Worm (Caenorhabditis elegans) whole organism, young adult: Measurements from ENCODE around the gene F17A9.5.

Experiments
- B0035.1 ChIP-seq: sonication (generic microtip); optimal IDR thresholded peaks from 2 replicates; lab custom pipeline; 2016; ENCODE audit warnings: missing genetic modification characterization, mild to moderate bottlenecking, missing compliant biosample characterization, missing genotype, missing genetic modification reagents
- B0336.3 ChIP-seq: fragments of 200-800 bp; sonication (Bioruptor generic); IDR thresholded peaks from 2 replicates; pipeline ENCODE4 v1.3.6; 2022; ENCODE audit warnings: missing genetic modification characterization, missing compliant biosample characterization
- C06A6.2 ChIP-seq: fragments of 200-800 bp; sonication (Bioruptor generic); conservative IDR thresholded peaks from 2 replicates; pipeline ENCODE4 v1.3.6; 2022; ENCODE audit warnings: missing genetic modification characterization, missing compliant biosample characterization
- C17E4.6 ChIP-seq: fragments of 200-800 bp; sonication (Bioruptor generic); IDR thresholded peaks from 2 replicates; pipeline ENCODE4 v1.3.6; 2022; ENCODE audit warnings: missing genetic modification reagents, missing genetic modification characterization, missing compliant biosample characterization
- D2030.7 ChIP-seq: fragments of 200-800 bp; sonication (Bioruptor generic); IDR thresholded peaks from 2 replicates; pipeline ENCODE4 v1.3.6; 2022; ENCODE audit warnings: missing genetic modification reagents, missing genetic modification characterization, missing compliant biosample characterization
- F10E7.11 ChIP-seq: sonication (generic microtip); optimal IDR thresholded peaks from 2 replicates; lab custom pipeline; 2017; ENCODE audit warnings: mild to moderate bottlenecking, missing genetic modification characterization, moderate library complexity, missing compliant biosample characterization
- F57C9.4 ChIP-seq: sonication (generic microtip); optimal IDR thresholded peaks from 2 replicates; lab custom pipeline; 2017; ENCODE audit warnings: mild to moderate bottlenecking, missing genetic modification characterization, missing compliant biosample characterization
- K11D2.4 ChIP-seq: fragments of 200-800 bp; sonication (Bioruptor generic); IDR thresholded peaks from 2 replicates; pipeline ENCODE4 v1.3.6; 2022; ENCODE audit warnings: missing genetic modification reagents, missing genetic modification characterization, missing compliant biosample characterization
- Y53G8AR.9 ChIP-seq: fragments of 200-800 bp; sonication (Bioruptor generic); conservative IDR thresholded peaks from 2 replicates; pipeline ENCODE4 v1.3.6; 2022; ENCODE audit warnings: missing genetic modification reagents, missing genetic modification characterization, missing compliant biosample characterization
- Y56A3A.18 ChIP-seq: fragments of 200-800 bp; sonication (Bioruptor generic); IDR thresholded peaks from 2 replicates; pipeline ENCODE4 v1.3.6; 2022; ENCODE audit warnings: missing genetic modification reagents, missing genetic modification characterization, missing compliant biosample characterization
- Y79H2A.3 ChIP-seq: fragments of 200-800 bp; sonication (Bioruptor generic); conservative IDR thresholded peaks from 2 replicates; pipeline ENCODE4 v1.3.6; 2022; ENCODE audit warnings: missing genetic modification reagents, missing genetic modification characterization, missing compliant biosample characterization
- Y95B8A.8 ChIP-seq: fragments of 200-800 bp; sonication (Bioruptor generic); IDR thresholded peaks from 2 replicates; pipeline ENCODE4 v1.3.6; 2022; ENCODE audit warnings: missing genetic modification reagents, missing genetic modification characterization, missing compliant biosample characterization
- ama-1 ChIP-seq, 3 experiments: fragments of 150-350 bp in 1 of 3; sonication (generic microtip) in 2 of 3; optimal IDR thresholded peaks; 2 replicates each; lab custom pipeline; 2014 to 2018; ENCODE audit warnings: missing biosample characterization in 2 of 3, missing genetic modification characterization in 2 of 3, missing genetic modification reagents in 2 of 3
- athp-1 ChIP-seq: sonication (generic microtip); optimal IDR thresholded peaks from 2 replicates; lab custom pipeline; 2017; ENCODE audit warnings: mild to moderate bottlenecking, missing genetic modification characterization, missing compliant biosample characterization
- attf-3 ChIP-seq: fragments of 200-800 bp; sonication (Bioruptor generic); conservative IDR thresholded peaks from 2 replicates; pipeline ENCODE4 v1.3.6; 2022; ENCODE audit warnings: missing genetic modification reagents, missing genetic modification characterization, missing compliant biosample characterization
- attf-5 ChIP-seq: fragments of 200-800 bp; sonication (Bioruptor generic); optimal IDR thresholded peaks from 2 replicates; lab custom pipeline; 2018; ENCODE audit warnings: mild to moderate bottlenecking, missing genetic modification characterization, missing compliant biosample characterization
- cebp-1 ChIP-seq, 2 experiments: fragments of 200-800 bp in 1 of 2; sonication (Bioruptor generic) in 1 of 2; sonication (generic microtip) in 1 of 2; IDR thresholded peaks in 1 of 2; optimal IDR thresholded peaks in 1 of 2; 2 replicates each; pipeline versions ENCODE4 v1.3.6 to Lab custom; 2017 to 2022; ENCODE audit warnings: missing compliant biosample characterization in 2 of 2, missing genetic modification characterization in 2 of 2, mild to moderate bottlenecking in 1 of 2, missing genetic modification reagents in 1 of 2, moderate library complexity in 1 of 2
- die-1 ChIP-seq: sonication (generic microtip); optimal IDR thresholded peaks from 2 replicates; lab custom pipeline; 2016; ENCODE audit warnings: missing genotype, mild to moderate bottlenecking, missing genetic modification characterization, missing compliant biosample characterization
- egrh-3 ChIP-seq: fragments of 200-800 bp; sonication (Bioruptor generic); IDR thresholded peaks from 2 replicates; pipeline ENCODE4 v1.3.6; 2022; ENCODE audit warnings: missing genetic modification reagents, missing genetic modification characterization, missing compliant biosample characterization
- ekl-4 ChIP-seq: fragments of 200-800 bp; sonication (Bioruptor generic); IDR thresholded peaks from 2 replicates; pipeline ENCODE4 v1.3.6; 2022; ENCODE audit warnings: missing genetic modification reagents, missing genetic modification characterization, missing compliant biosample characterization
- gei-17 ChIP-seq: fragments of 200-800 bp; sonication (Bioruptor generic); optimal IDR thresholded peaks from 2 replicates; lab custom pipeline; 2018; ENCODE audit warnings: mild to moderate bottlenecking, missing genetic modification characterization, missing compliant biosample characterization
- him-1 ChIP-seq: sonication (generic microtip); optimal IDR thresholded peaks from 2 replicates; lab custom pipeline; 2016; ENCODE audit warnings: missing genotype, missing genetic modification reagents, missing genetic modification characterization, missing compliant biosample characterization
- hrde-1 ChIP-seq: sonication (generic microtip); optimal IDR thresholded peaks from 2 replicates; lab custom pipeline; 2016; ENCODE audit warnings: missing genetic modification characterization, mild to moderate bottlenecking, missing compliant biosample characterization, moderate library complexity, missing genotype, missing genetic modification reagents, borderline replicate concordance
- lin-26 ChIP-seq: fragments of 200-800 bp; sonication (Bioruptor generic); IDR thresholded peaks from 2 replicates; pipeline ENCODE4 v1.3.6; 2022; ENCODE audit warnings: missing genetic modification reagents, missing genetic modification characterization, missing compliant biosample characterization
- lin-54 ChIP-seq: fragments of 200-800 bp; sonication (Bioruptor generic); optimal IDR thresholded peaks from 2 replicates; lab custom pipeline; 2018; ENCODE audit warnings: mild to moderate bottlenecking, missing genetic modification characterization, missing compliant biosample characterization
- madf-6 ChIP-seq: fragments of 200-800 bp; sonication (Bioruptor generic); IDR thresholded peaks from 2 replicates; pipeline ENCODE4 v1.3.6; 2022; ENCODE audit warnings: missing genetic modification reagents, missing genetic modification characterization, missing compliant biosample characterization
- madf-8 ChIP-seq: fragments of 200-800 bp; sonication (Bioruptor generic); conservative IDR thresholded peaks from 2 replicates; pipeline ENCODE4 v1.3.6; 2022; ENCODE audit warnings: missing genetic modification reagents, missing genetic modification characterization, missing compliant biosample characterization
- mel-28 ChIP-seq: sonication (generic microtip); optimal IDR thresholded peaks from 2 replicates; lab custom pipeline; 2016; ENCODE audit warnings: borderline replicate concordance, mild to moderate bottlenecking, missing genetic modification characterization, missing compliant biosample characterization
- mxl-1 ChIP-seq: sonication (generic microtip); optimal IDR thresholded peaks from 2 replicates; lab custom pipeline; 2016; ENCODE audit warnings: missing genetic modification characterization, missing compliant biosample characterization
- nfyb-1 ChIP-seq: fragments of 200-800 bp; sonication (Bioruptor generic); IDR thresholded peaks from 2 replicates; pipeline ENCODE4 v1.3.6; 2022; ENCODE audit warnings: missing genetic modification reagents, missing genetic modification characterization, missing compliant biosample characterization
- nhr-27 ChIP-seq: fragments of 200-800 bp; sonication (Bioruptor generic); optimal IDR thresholded peaks from 2 replicates; lab custom pipeline; 2018; ENCODE audit warnings: mild to moderate bottlenecking, missing genetic modification characterization, moderate library complexity, missing compliant biosample characterization
- pbrm-1 ChIP-seq: fragments of 200-800 bp; sonication (Bioruptor generic); IDR thresholded peaks from 2 replicates; pipeline ENCODE4 v1.3.6; 2022; ENCODE audit warnings: missing genetic modification reagents, missing genetic modification characterization, missing compliant biosample characterization
- pha-4 ChIP-seq: fragments of 150-350 bp; sonication (generic microtip); optimal IDR thresholded peaks from 2 replicates; lab custom pipeline; 2014; ENCODE audit warnings: missing biosample characterization, missing genetic modification reagents, missing genetic modification characterization
- rec-8 ChIP-seq, 2 experiments: sonication (generic microtip); optimal IDR thresholded peaks; 2 replicates each; lab custom pipeline; 2016; ENCODE audit warnings: mild to moderate bottlenecking in 2 of 2, missing genetic modification characterization in 2 of 2, missing genetic modification reagents in 2 of 2, missing genotype in 2 of 2, missing biosample characterization in 1 of 2, missing compliant biosample characterization in 1 of 2, moderate library complexity in 1 of 2
- repo-1 ChIP-seq: sonication (generic microtip); optimal IDR thresholded peaks from 2 replicates; lab custom pipeline; 2017; ENCODE audit warnings: mild to moderate bottlenecking, missing genetic modification characterization, missing compliant biosample characterization
- snpc-1.1 ChIP-seq: sonication (generic microtip); optimal IDR thresholded peaks from 2 replicates; lab custom pipeline; 2017; ENCODE audit warnings: missing genetic modification characterization, mild to moderate bottlenecking, missing compliant biosample characterization, antibody characterized with exemption, moderate library complexity, missing genotype, missing genetic modification reagents; ENCODE audit not compliant: insufficient read depth
- snpc-3.4 ChIP-seq: sonication (generic microtip); optimal IDR thresholded peaks from 2 replicates; lab custom pipeline; 2017; ENCODE audit warnings: missing genetic modification characterization, mild to moderate bottlenecking, missing compliant biosample characterization, antibody characterized with exemption, moderate library complexity, missing genotype, missing genetic modification reagents
- snpc-4 ChIP-seq, 5 experiments: fragments of 150-350 bp in 1 of 5; sonication (generic microtip) in 4 of 5; optimal IDR thresholded peaks; 2 replicates each; lab custom pipeline; 2014 to 2018; ENCODE audit warnings: missing genetic modification characterization in 5 of 5, missing biosample characterization in 3 of 5, antibody characterized with exemption in 2 of 5, mild to moderate bottlenecking in 2 of 5, missing compliant biosample characterization in 2 of 5, missing genotype in 2 of 5, moderate library complexity in 2 of 5, missing genetic modification reagents in 1 of 5
- tbp1 ChIP-seq: fragments of 200-800 bp; sonication (Bioruptor generic); optimal IDR thresholded peaks from 2 replicates; lab custom pipeline; 2018; ENCODE audit warnings: mild to moderate bottlenecking, missing genetic modification characterization, missing compliant biosample characterization
- tlf-1 ChIP-seq: fragments of 200-800 bp; sonication (Bioruptor generic); optimal IDR thresholded peaks from 2 replicates; lab custom pipeline; 2018; ENCODE audit warnings: mild to moderate bottlenecking, missing genetic modification characterization, missing compliant biosample characterization
- ztf-26 ChIP-seq: sonication (generic microtip); optimal IDR thresholded peaks from 2 replicates; lab custom pipeline; 2017; ENCODE audit warnings: missing genetic modification characterization, missing compliant biosample characterization
- ztf-6 ChIP-seq: fragments of 200-800 bp; sonication (Bioruptor generic); IDR thresholded peaks from 2 replicates; pipeline ENCODE4 v1.3.6; 2022; ENCODE audit warnings: missing genetic modification reagents, missing genetic modification characterization, missing compliant biosample characterization

The F17A9.5 gene

DNA sequence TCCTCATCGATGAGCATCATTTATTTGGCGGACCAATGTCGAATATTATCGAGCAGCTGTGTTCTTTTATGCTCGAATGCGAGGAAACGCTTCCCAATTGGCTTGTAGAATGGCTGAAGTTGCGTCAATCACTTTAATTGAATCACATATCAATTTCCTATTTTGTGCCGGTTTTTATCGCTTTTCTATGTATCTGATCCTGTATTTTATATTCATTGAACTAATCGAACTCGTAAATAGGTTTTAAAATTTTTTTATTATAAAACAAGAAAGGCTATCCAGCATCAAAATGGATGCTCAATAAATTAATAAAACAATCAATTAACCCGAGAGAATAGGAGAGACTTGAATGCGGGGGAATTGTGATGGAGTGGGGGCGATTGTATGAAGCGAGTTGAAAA is 14.0 kb downstream of the F17A9.5 start:
- peak; percentile 8 for TF ChIP-seq tbp1 (GFP tag; lab: Kevin White, UChicago)
- TF ChIP-seq ztf-6 (GFP tag; lab: Robert Waterston, UW): no peak
- no peak for TF ChIP-seq F10E7.11 (tag; lab: Kevin White, UChicago)
- peak; percentile 42 for TF ChIP-seq die-1
- peak; percentile 74 for TF ChIP-seq ama-1 (optimal IDR thresholded peaks at IDR 0.05; lab: Kevin White, UChicago)
- peak in 1 of 2 experiments; percentile 65 for TF ChIP-seq ama-1 (GFP tag; optimal IDR thresholded peaks at IDR 0.05; lab: Kevin White, UChicago)
- TF ChIP-seq snpc-3.4 (tag; lab: Kevin White, UChicago): peak; percentile 51
- TF ChIP-seq Y79H2A.3 (GFP tag; lab: Robert Waterston, UW): peak; percentile 73; the same call in 1 of the 2 replicates
- no peak for TF ChIP-seq B0035.1 (tag; lab: Kevin White, UChicago)
- 0 out of 2 replicates have a peak, but pooled peaks have one; percentile 7 for TF ChIP-seq madf-8 (GFP tag; lab: Robert Waterston, UW)
- TF ChIP-seq mel-28 (tag; lab: Kevin White, UChicago): peak; percentile 37
- peak; percentile 74 for TF ChIP-seq hrde-1
- no peak for TF ChIP-seq egrh-3
- no peak for TF ChIP-seq ekl-4 (GFP tag; lab: Robert Waterston, UW)
- no peak for TF ChIP-seq ztf-26
- peak; percentile 49 for TF ChIP-seq athp-1
- TF ChIP-seq B0336.3: peak; percentile 42; the same call in 1 of the 2 replicates
- TF ChIP-seq attf-3: no peak
- peak; percentile 28 for TF ChIP-seq repo-1 (tag; lab: Kevin White, UChicago)
- TF ChIP-seq K11D2.4 (GFP tag; lab: Robert Waterston, UW): no peak
- TF ChIP-seq Y95B8A.8 (GFP tag; lab: Robert Waterston, UW): peak; percentile 38; the same call in 1 of the 2 replicates
- peak; percentile 49; the same call in 1 of the 2 replicates for TF ChIP-seq madf-6 (GFP tag; lab: Robert Waterston, UW)
- TF ChIP-seq attf-5 (GFP tag; lab: Kevin White, UChicago): peak; percentile 10
- peak; percentile 71 for TF ChIP-seq him-1 (tag; lab: Kevin White, UChicago)
- no peak for TF ChIP-seq snpc-4 (GFP tag; optimal IDR thresholded peaks at IDR 0.05; lab: Kevin White, UChicago)
- peak in 1 of 4 experiments; percentile 2 for TF ChIP-seq snpc-4 (tag; optimal IDR thresholded peaks at IDR 0.05; lab: Kevin White, UChicago)
- TF ChIP-seq mxl-1 (tag; lab: Kevin White, UChicago): peak; percentile 32
- TF ChIP-seq nfyb-1 (GFP tag; lab: Robert Waterston, UW): peak; percentile 79; the same call in 1 of the 2 replicates
- TF ChIP-seq rec-8 (tag; optimal IDR thresholded peaks at IDR 0.05; lab: Kevin White, UChicago): peak in 1 of 2 experiments; percentile 10
- TF ChIP-seq lin-26: peak; percentile 58; the same call in 1 of the 2 replicates
- TF ChIP-seq lin-54 (GFP tag; lab: Kevin White, UChicago): no peak
- no peak for TF ChIP-seq gei-17 (GFP tag; lab: Kevin White, UChicago)
- no peak for TF ChIP-seq cebp-1 (GFP tag; IDR thresholded peaks at IDR 0.05; lab: Robert Waterston, UW)
- TF ChIP-seq cebp-1 (tag; optimal IDR thresholded peaks at IDR 0.05; lab: Kevin White, UChicago): peak; percentile 9
- peak; percentile 54; the same call in 1 of the 2 replicates for TF ChIP-seq D2030.7
- TF ChIP-seq Y56A3A.18 (GFP tag; lab: Robert Waterston, UW): no peak
- peak; percentile 57; the same call in 1 of the 2 replicates for TF ChIP-seq pbrm-1 (GFP tag; lab: Robert Waterston, UW)
- TF ChIP-seq Y53G8AR.9 (GFP tag; lab: Robert Waterston, UW): 0 out of 2 replicates have a peak, but pooled peaks have one; percentile 42

DNA sequence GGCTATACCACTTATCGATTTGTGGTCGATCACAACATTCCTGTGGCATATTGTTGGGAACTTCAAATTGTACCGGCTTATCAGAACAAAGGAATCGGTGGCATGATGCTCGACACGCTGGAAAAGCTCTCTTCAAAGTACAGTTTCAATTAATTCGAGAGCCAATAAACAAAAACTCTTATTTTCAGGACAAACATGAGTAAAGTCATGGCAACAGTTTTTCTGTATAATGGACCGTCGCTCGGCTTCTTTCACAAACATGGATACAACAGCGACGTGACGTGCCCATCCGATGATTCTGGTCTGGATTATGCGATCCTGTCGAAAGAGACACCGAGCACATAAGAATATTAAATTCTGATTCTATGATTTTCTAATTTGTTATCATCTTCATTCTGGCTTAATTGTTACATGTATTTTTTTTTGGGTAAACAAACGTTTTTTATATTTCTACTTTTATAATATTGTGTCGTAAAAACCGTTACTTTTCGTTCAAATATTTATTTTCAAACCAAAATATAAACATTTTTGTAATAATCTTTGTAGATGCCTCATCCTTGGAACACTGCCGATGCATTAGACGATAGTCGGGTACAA is 16.1 kb downstream of the F17A9.5 start, which contains the start of gene smut-1:
TSS of gene smut-1 (plus strand) at position 547 of the 597 bp plus-strand sequence.
- TF ChIP-seq madf-6 (GFP tag; lab: Robert Waterston, UW) (no peak), nhr-27 (tag; lab: Kevin White, UChicago) (no peak), pha-4 (tag; lab: Kevin White, UChicago) (no peak), tlf-1 (no peak), snpc-1.1 (tag; lab: Kevin White, UChicago) (no peak), C06A6.2 (GFP tag; lab: Robert Waterston, UW) (no peak), K11D2.4 (GFP tag; lab: Robert Waterston, UW) (no peak), C17E4.6 (GFP tag; lab: Robert Waterston, UW) (no peak), F57C9.4 (tag; lab: Kevin White, UChicago) (no peak), gei-17 (GFP tag; lab: Kevin White, UChicago) (no peak)
